Worm (Caenorhabditis elegans) whole organism, L3 larva: ENCODE results near the gene T09F5.2.
"Not testable (repeated sequence)": the region's sequence is repeated elsewhere in the genome, so short reads cannot be mapped to it uniquely, and the experiment has no call there.

Source experiments
- R02D3.7 ChIP-seq: fragments of 150-350 bp; optimal IDR thresholded peaks from 2 replicates; lab custom pipeline; 2014; ENCODE audit warnings: missing biosample characterization, missing genetic modification characterization
- aly-2 ChIP-seq: fragments of 150-350 bp; optimal IDR thresholded peaks from 2 replicates; lab custom pipeline; 2014; ENCODE audit warnings: missing biosample characterization, missing genetic modification characterization
- ceh-16 ChIP-seq: sonication (generic microtip); optimal IDR thresholded peaks from 2 replicates; lab custom pipeline; 2017; ENCODE audit warnings: missing biosample characterization, missing genetic modification characterization
- ceh-28 ChIP-seq: fragments of 150-350 bp; optimal IDR thresholded peaks from 2 replicates; lab custom pipeline; 2014; ENCODE audit warnings: missing biosample characterization, missing genetic modification reagents, missing genetic modification characterization
- ceh-82 ChIP-seq: fragments of 150-350 bp; optimal IDR thresholded peaks from 2 replicates; lab custom pipeline; 2014; ENCODE audit warnings: missing biosample characterization, missing genetic modification characterization
- ceh-9 ChIP-seq: sonication (generic microtip); optimal IDR thresholded peaks from 2 replicates; lab custom pipeline; 2018; ENCODE audit warnings: missing biosample characterization, missing genetic modification characterization
- egl-5 ChIP-seq: fragments of 150-350 bp; optimal IDR thresholded peaks from 2 replicates; lab custom pipeline; 2017; ENCODE audit warnings: missing biosample characterization, missing genetic modification reagents, missing genetic modification characterization, inconsistent platforms
- elt-1 ChIP-seq: fragments of 150-350 bp; optimal IDR thresholded peaks from 2 replicates; lab custom pipeline; 2014; ENCODE audit warnings: missing biosample characterization, missing genetic modification characterization
- elt-2 ChIP-seq: sonication (generic microtip); optimal IDR thresholded peaks from 2 replicates; lab custom pipeline; 2016; ENCODE audit warnings: missing genetic modification reagents, mild to moderate bottlenecking, missing genetic modification characterization, missing compliant biosample characterization
- elt-3 ChIP-seq, 3 experiments: fragments of 150-350 bp in 1 of 3; sonication (generic microtip) in 2 of 3; optimal IDR thresholded peaks; 2 replicates in 2 of 3; 4 replicates in 1 of 3; lab custom pipeline; 2014 to 2017; ENCODE audit warnings: missing biosample characterization in 3 of 3, missing genetic modification characterization in 3 of 3
- eor-1 ChIP-seq, 2 experiments: fragments of 150-350 bp; optimal IDR thresholded peaks; 2 replicates each; lab custom pipeline; 2014 to 2018; ENCODE audit warnings: missing biosample characterization in 2 of 2, missing genetic modification characterization in 2 of 2
- fkh-10 ChIP-seq: sonication (generic microtip); optimal IDR thresholded peaks from 2 replicates; lab custom pipeline; 2017; ENCODE audit warnings: missing biosample characterization, missing genetic modification reagents, missing genetic modification characterization
- fkh-2 ChIP-seq: fragments of 150-350 bp; optimal IDR thresholded peaks from 2 replicates; lab custom pipeline; 2014; ENCODE audit warnings: missing biosample characterization, missing genetic modification reagents, missing genetic modification characterization
- fos-1 ChIP-seq: fragments of 150-350 bp; optimal IDR thresholded peaks from 2 replicates; lab custom pipeline; 2014; ENCODE audit warnings: missing biosample characterization, missing genetic modification characterization
- hmg-11 ChIP-seq: sonication (generic microtip); optimal IDR thresholded peaks from 2 replicates; lab custom pipeline; 2016; ENCODE audit warnings: missing genetic modification characterization, missing compliant biosample characterization
- jun-1 ChIP-seq: fragments of 150-350 bp; optimal IDR thresholded peaks from 2 replicates; lab custom pipeline; 2014; ENCODE audit warnings: missing biosample characterization, missing genetic modification reagents, missing genetic modification characterization
- lin-15B ChIP-seq: fragments of 150-350 bp; optimal IDR thresholded peaks from 2 replicates; lab custom pipeline; 2014; ENCODE audit warnings: missing biosample characterization, missing genetic modification characterization
- lin-39 ChIP-seq: fragments of 150-350 bp; optimal IDR thresholded peaks from 2 replicates; lab custom pipeline; 2018; ENCODE audit warnings: missing biosample characterization, missing genetic modification reagents, missing genetic modification characterization
- mdl-1 ChIP-seq: fragments of 150-350 bp; optimal IDR thresholded peaks from 2 replicates; lab custom pipeline; 2014; ENCODE audit warnings: missing biosample characterization, missing genetic modification characterization
- nhr-11 ChIP-seq: fragments of 150-350 bp; optimal IDR thresholded peaks from 2 replicates; lab custom pipeline; 2014; ENCODE audit warnings: missing biosample characterization, missing genetic modification characterization
- nhr-23 ChIP-seq: fragments of 150-350 bp; optimal IDR thresholded peaks from 2 replicates; lab custom pipeline; 2014; ENCODE audit warnings: missing biosample characterization, missing genetic modification reagents, missing genetic modification characterization
- nhr-43 ChIP-seq: sonication (generic microtip); optimal IDR thresholded peaks from 2 replicates; lab custom pipeline; 2016; ENCODE audit warnings: mild to moderate bottlenecking, missing genetic modification characterization, missing compliant biosample characterization; ENCODE audit not compliant: poor library complexity, severe bottlenecking
- nhr-67 ChIP-seq: fragments of 150-350 bp; optimal IDR thresholded peaks from 2 replicates; lab custom pipeline; 2014; ENCODE audit warnings: missing biosample characterization, missing genetic modification characterization
- nhr-76 ChIP-seq: fragments of 150-350 bp; sonication (generic microtip); optimal IDR thresholded peaks from 5 replicates; lab custom pipeline; 2014; ENCODE audit warnings: missing biosample characterization, missing genetic modification characterization
- nhr-77 ChIP-seq: fragments of 150-350 bp; optimal IDR thresholded peaks from 2 replicates; lab custom pipeline; 2014; ENCODE audit warnings: missing biosample characterization, missing genetic modification characterization
- pha-4 ChIP-seq: fragments of 150-350 bp; optimal IDR thresholded peaks from 2 replicates; lab custom pipeline; 2014; ENCODE audit warnings: missing biosample characterization, missing genetic modification reagents, missing genetic modification characterization
- sea-2 ChIP-seq: fragments of 150-350 bp; sonication (generic microtip); optimal IDR thresholded peaks from 4 replicates; lab custom pipeline; 2014; ENCODE audit warnings: missing biosample characterization, missing genetic modification reagents, missing genetic modification characterization
- snpc-4 ChIP-seq: fragments of 150-350 bp; optimal IDR thresholded peaks from 2 replicates; lab custom pipeline; 2014; ENCODE audit warnings: missing biosample characterization, missing genetic modification characterization
- tbx-2 ChIP-seq: sonication (generic microtip); optimal IDR thresholded peaks from 2 replicates; lab custom pipeline; 2016; ENCODE audit warnings: mild to moderate bottlenecking, missing genetic modification characterization, missing compliant biosample characterization
- unc-39 ChIP-seq: sonication (generic microtip); optimal IDR thresholded peaks from 4 replicates; lab custom pipeline; 2017; ENCODE audit warnings: missing biosample characterization, missing genetic modification characterization
- unc-62 ChIP-seq: fragments of 150-350 bp; sonication (generic microtip); optimal IDR thresholded peaks from 4 replicates; lab custom pipeline; 2014; ENCODE audit warnings: missing biosample characterization, missing genetic modification reagents, missing genetic modification characterization
- ztf-11 ChIP-seq: fragments of 150-350 bp; optimal IDR thresholded peaks from 2 replicates; lab custom pipeline; 2014; ENCODE audit warnings: missing biosample characterization, missing genetic modification characterization

The T09F5.2 gene

DNA sequence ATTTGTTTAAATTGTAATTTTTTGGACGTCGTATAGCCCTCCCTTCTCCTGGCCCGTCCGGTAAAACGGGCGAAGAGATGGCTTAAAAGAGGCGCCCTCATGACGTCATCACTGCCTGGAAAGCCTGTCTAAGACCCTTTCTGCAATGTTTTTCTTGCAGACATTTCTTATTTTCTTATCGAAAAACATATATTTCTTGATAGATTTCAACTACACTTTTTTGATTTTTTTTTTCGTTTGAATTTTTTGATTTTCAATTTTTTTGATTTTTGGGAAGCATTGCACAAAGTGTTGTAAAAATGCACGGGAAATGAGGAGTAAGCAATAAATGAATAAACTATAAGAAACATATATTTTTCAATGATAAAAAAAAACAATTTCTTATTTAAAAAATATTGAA lies 36.8 kb upstream of the T09F5.2 start, which contains the start of gene T01G5.6:
TSS of gene T01G5.6 (minus strand) at position 101 of the 400 bp plus-strand sequence.
- TF ChIP-seq fos-1 (tag; lab: Kevin White, UChicago) (no peak), egl-5 (tag; lab: Kevin White, UChicago) (no peak), mdl-1 (tag; lab: Kevin White, UChicago) (no peak), ceh-28 (tag; lab: Kevin White, UChicago) (no peak), pha-4 (tag; lab: Kevin White, UChicago) (no peak), nhr-67 (tag; lab: Kevin White, UChicago) (no peak), nhr-11 (no peak), jun-1 (tag; lab: Kevin White, UChicago) (no peak), fkh-10 (GFP tag; lab: Kevin White, UChicago) (no peak), snpc-4 (tag; lab: Kevin White, UChicago) (no peak), unc-39 (no peak)

DNA sequence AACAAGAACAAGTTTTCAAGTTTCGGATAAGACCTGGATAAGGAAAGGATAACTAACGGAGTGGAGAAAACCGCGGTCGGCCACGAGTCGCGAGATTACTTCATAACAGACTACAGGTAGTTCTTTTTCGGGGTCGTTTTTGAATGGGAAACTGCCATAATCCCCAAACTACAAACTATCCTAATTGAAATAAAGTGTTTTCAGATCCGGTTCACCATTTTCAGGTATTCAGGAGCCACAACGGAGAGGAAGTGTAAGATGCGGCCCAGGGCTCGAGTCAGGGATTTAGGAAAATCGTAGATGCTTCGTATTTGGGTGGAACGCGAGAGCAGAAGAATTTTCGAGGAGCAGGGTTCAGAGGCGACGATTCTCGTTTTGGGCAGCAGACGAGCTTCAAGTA lies 34.8 kb upstream of the T09F5.2 start, which contains the start of gene T01G5.8:
TSS of gene T01G5.8 (plus strand) at position 301 of the 400 bp plus-strand sequence.
- TF ChIP-seq fkh-2, hmg-11, ztf-11 (tag; lab: Kevin White, UChicago): not testable (repeated sequence)
- TF ChIP-seq, all 47 proteins: peak for 0; not testable (repeated sequence) for 47

DNA sequence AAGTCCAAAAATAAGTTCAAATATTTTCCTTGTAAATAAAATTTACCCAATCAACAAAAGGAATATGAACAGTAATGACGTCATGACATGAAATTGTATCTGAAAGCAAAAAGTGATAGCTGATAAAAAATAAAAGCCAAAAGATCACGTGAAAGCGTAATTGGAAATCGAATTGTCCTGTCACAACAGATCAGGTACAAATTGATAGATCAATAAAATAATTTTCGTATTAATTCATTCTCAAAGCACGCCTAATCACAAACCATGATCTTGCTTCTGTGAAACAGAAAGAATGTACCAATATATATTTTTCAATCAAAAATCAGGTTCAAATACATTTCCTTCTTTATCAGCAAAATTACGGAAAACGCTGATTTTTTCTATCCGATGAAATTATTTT lies 31.2 kb upstream of the T09F5.2 start, which contains the start of gene flor-1:
TSS of gene flor-1 (minus strand) at position 101 of the 400 bp plus-strand sequence.
- TF ChIP-seq egl-5 (tag; lab: Kevin White, UChicago) (no peak), R02D3.7 (no peak), nhr-76 (tag; lab: Kevin White, UChicago) (no peak), elt-2 (tag; lab: Kevin White, UChicago) (no peak), sea-2 (GFP tag; lab: Kevin White, UChicago) (no peak), aly-2 (no peak), lin-15B (tag; lab: Kevin White, UChicago) (no peak), hmg-11 (tag; lab: Kevin White, UChicago) (no peak), nhr-77 (tag; lab: Kevin White, UChicago) (no peak), ceh-28 (tag; lab: Kevin White, UChicago) (no peak)
- TF ChIP-seq, all 47 proteins: peak for 0

DNA sequence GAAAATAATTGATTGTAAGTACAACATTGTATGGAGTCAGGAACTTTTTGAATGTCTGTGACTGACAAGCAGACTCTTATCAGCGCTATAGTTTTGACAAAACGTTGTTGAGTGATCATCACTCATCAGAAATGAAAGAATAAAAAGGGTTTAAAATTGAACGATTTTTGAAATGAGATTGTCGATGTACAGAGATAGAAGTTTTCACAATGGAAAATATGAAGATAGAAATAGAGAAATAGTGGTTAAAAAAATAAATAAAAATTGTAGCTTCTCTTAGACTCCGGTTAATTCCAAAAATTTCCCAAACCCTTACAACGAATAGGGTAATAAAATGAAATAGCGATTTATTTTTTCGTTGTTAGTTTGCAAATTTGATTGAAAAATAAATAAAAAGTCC lies 25.6 kb upstream of the T09F5.2 start, which contains the start of gene ugt-30:
TSS of gene ugt-30 (minus strand) at position 101 of the 400 bp plus-strand sequence.
- TF ChIP-seq unc-62 (GFP tag; lab: Kevin White, UChicago); ceh-9 (tag; lab: Kevin White, UChicago); tbx-2 (tag; lab: Kevin White, UChicago): not testable (repeated sequence)

DNA sequence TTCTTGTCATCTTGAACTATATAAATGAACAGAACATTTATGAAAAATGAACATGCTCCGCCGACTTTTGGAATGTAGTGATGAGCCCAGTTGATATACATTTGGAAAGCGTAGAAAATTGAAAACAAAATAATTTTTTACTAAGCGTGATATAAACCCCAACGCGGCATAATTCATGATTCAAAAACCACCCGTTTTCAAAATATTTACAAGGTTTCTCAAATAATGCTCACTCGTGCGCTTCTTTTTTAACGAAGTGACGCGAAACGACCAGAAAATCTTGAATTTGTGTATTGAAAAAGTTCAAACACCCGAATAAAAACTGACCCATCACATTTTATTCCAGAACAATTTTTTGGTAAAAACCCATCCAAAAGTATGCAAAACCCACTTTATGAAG lies 23.3 kb upstream of the T09F5.2 start, which contains the start of gene srj-27:
TSS of gene srj-27 (minus strand) at position 101 of the 400 bp plus-strand sequence.
- TF ChIP-seq ceh-82 (tag; lab: Kevin White, UChicago), result no peak
- no peak for TF ChIP-seq eor-1 (tag; optimal IDR thresholded peaks at IDR 0.05; lab: Kevin White, UChicago)
- no peak for TF ChIP-seq nhr-77 (tag; lab: Kevin White, UChicago)
- TF ChIP-seq fkh-2 (tag; lab: Kevin White, UChicago), result no peak
- no peak for TF ChIP-seq jun-1 (tag; lab: Kevin White, UChicago)
- TF ChIP-seq unc-39, result no peak
- TF ChIP-seq nhr-43, result no peak
- no peak for TF ChIP-seq ceh-9 (tag; lab: Kevin White, UChicago)
- TF ChIP-seq fos-1 (tag; lab: Kevin White, UChicago), result no peak
- TF ChIP-seq ztf-11 (tag; lab: Kevin White, UChicago), result no peak
- TF ChIP-seq nhr-23, result no peak
- no peak for TF ChIP-seq elt-3 (tag; optimal IDR thresholded peaks at IDR 0.05; lab: Kevin White, UChicago)
- no peak for TF ChIP-seq elt-1 (tag; lab: Kevin White, UChicago)

DNA sequence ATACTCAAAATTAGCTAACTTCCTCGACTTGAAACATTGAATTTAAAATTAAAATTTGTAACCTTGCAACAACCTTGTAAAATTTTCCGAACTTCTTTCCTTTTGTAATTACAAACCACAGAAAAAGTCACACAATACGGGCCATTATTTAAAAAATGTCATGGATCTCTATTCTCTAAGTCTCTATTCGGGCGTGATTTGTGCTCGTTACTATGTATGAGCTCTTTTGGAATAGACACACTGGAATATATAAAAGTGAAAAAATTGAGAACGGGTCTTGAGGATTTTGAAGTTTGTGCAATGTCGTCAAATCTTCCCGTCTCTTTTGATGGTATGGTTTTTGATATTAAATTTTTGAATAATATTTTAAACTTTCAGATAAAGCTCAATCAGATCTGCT lies 22.8 kb upstream of the T09F5.2 start, which contains the start of gene srr-7:
TSS of gene srr-7 (plus strand) at position 301 of the 400 bp plus-strand sequence.
- no peak for TF ChIP-seq lin-39 (tag; lab: Kevin White, UChicago)
- TF ChIP-seq jun-1 (tag; lab: Kevin White, UChicago), result no peak
- TF ChIP-seq tbx-2 (tag; lab: Kevin White, UChicago), result no peak
- no peak for TF ChIP-seq ceh-16
- TF ChIP-seq fos-1 (tag; lab: Kevin White, UChicago), result no peak
- no peak for TF ChIP-seq egl-5 (tag; lab: Kevin White, UChicago)
- TF ChIP-seq nhr-43, result no peak
- no peak for TF ChIP-seq unc-62 (GFP tag; lab: Kevin White, UChicago)
- TF ChIP-seq nhr-67 (tag; lab: Kevin White, UChicago), result no peak
- TF ChIP-seq mdl-1 (tag; lab: Kevin White, UChicago), result no peak
